Fruit fly (Drosophila melanogaster): ENCODE data around the gene CadN.

CadN gene

DNA sequence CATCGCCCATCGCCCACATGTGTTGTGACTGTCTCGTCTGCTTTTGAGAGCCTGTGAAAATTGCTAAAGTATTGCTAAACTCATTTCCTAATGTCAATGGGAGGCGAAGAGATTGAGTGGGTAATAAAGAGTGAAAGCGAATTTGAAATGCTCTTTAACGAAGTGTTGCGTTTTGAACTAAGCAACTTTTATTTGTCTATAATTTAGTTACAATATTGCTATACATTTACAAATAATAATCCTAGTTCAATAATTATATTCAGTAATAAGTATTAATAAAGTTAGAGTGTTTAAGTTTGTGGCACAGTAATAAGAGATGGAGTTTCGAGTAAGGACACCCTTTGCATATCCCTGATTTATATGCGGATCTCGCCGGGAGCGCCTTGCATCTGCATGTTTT lies 162.7 kb downstream of the CadN start:
- no peak for TF ChIP-seq noc (tag; optimal IDR thresholded peaks at IDR 0.05)

dm6 chr2L:17603152-17603551 lies 175.0 kb downstream of the CadN start:
- no peak for TF ChIP-seq noc (tag; optimal IDR thresholded peaks at IDR 0.05)

Data from whole organism, larva.